Fruit fly (Drosophila melanogaster) whole organism, prepupa: Measurements from ENCODE around the gene rdx.
A peak's percentile ranks its signal among the peaks of the same experiment; 100 is the strongest.

ENCODE experiments used
- CG11762 ChIP-seq: fragments of 200-800 bp; sonication (Bioruptor generic); optimal IDR thresholded peaks from 3 replicates; lab custom pipeline; 2016; ENCODE audit warnings: missing biosample characterization, missing genetic modification characterization; ENCODE audit not compliant: insufficient read depth
- CG3919 ChIP-seq: fragments of 200-800 bp; sonication (Bioruptor generic); optimal IDR thresholded peaks from 3 replicates; lab custom pipeline; 2016; ENCODE audit warnings: missing biosample characterization, missing genetic modification characterization
- CG7368 ChIP-seq: fragments of 200-800 bp; sonication (Bioruptor generic); optimal IDR thresholded peaks from 3 replicates; lab custom pipeline; 2016; ENCODE audit warnings: missing biosample characterization, missing genetic modification characterization
- Lpt ChIP-seq: fragments of 200-800 bp; sonication (Bioruptor generic); optimal IDR thresholded peaks from 3 replicates; lab custom pipeline; 2016; ENCODE audit warnings: missing biosample characterization, missing genetic modification characterization
- Met ChIP-seq: fragments of 200-800 bp; sonication (Bioruptor generic); optimal IDR thresholded peaks from 3 replicates; lab custom pipeline; 2016; ENCODE audit warnings: missing biosample characterization, missing genetic modification characterization
- Sox102F ChIP-seq: fragments of 200-800 bp; sonication (Bioruptor generic); optimal IDR thresholded peaks from 2 replicates; lab custom pipeline; 2016; ENCODE audit warnings: missing biosample characterization, mild to moderate bottlenecking, missing genetic modification characterization
- cyc ChIP-seq: fragments of 200-800 bp; sonication (Bioruptor generic); optimal IDR thresholded peaks from 3 replicates; lab custom pipeline; 2016; ENCODE audit warnings: missing biosample characterization, missing genetic modification characterization
- lz ChIP-seq: fragments of 200-800 bp; sonication (Bioruptor generic); optimal IDR thresholded peaks from 3 replicates; lab custom pipeline; 2016; ENCODE audit warnings: missing biosample characterization, missing genetic modification characterization
- pdm3 ChIP-seq: fragments of 200-800 bp; sonication (Bioruptor generic); optimal IDR thresholded peaks from 3 replicates; lab custom pipeline; 2016; ENCODE audit warnings: missing biosample characterization, missing genetic modification characterization
- svp ChIP-seq: fragments of 200-800 bp; sonication (Bioruptor generic); peaks from one replicate; lab custom pipeline; 2016; ENCODE audit warnings: missing biosample characterization, missing genetic modification characterization

dm6 chr3R:14077026-14077425 lies 45.2 kb upstream of the rdx start:
- TF ChIP-seq cyc (peak; percentile 64), pdm3 (peak; percentile 42), CG3919 (GFP tag; lab: Kevin White, UChicago) (peak; percentile 77), CG7368 (peak; percentile 30), lz (peak; percentile 7), Sox102F (GFP tag; lab: Kevin White, UChicago) (peak; percentile 19), CG11762 (GFP tag; lab: Kevin White, UChicago) (peak; percentile 48), Met (GFP tag; lab: Kevin White, UChicago) (peak; percentile 42), svp (GFP tag; lab: Kevin White, UChicago) (peak; percentile 64), Lpt (GFP tag; lab: Kevin White, UChicago) (peak; percentile 48)
